Fruit fly (Drosophila melanogaster) whole organism, pupa: Measurements from ENCODE around the gene CG33494.
A peak's percentile ranks its signal among the peaks of the same experiment; 100 is the strongest.

Experiments used
- EcR ChIP-seq: fragments of 200-800 bp; sonication (Bioruptor generic); optimal IDR thresholded peaks from 3 replicates; lab custom pipeline; 2019; ENCODE audit warnings: missing biosample characterization, missing genetic modification characterization, mild to moderate bottlenecking, moderate library complexity, missing genetic modification reagents
- rn ChIP-seq: fragments of 200-800 bp; sonication (Bioruptor generic); IDR thresholded peaks from 2 replicates; pipeline ENCODE4 v1.3.6; 2022; ENCODE audit warnings: missing biosample characterization, missing genetic modification characterization

DNA sequence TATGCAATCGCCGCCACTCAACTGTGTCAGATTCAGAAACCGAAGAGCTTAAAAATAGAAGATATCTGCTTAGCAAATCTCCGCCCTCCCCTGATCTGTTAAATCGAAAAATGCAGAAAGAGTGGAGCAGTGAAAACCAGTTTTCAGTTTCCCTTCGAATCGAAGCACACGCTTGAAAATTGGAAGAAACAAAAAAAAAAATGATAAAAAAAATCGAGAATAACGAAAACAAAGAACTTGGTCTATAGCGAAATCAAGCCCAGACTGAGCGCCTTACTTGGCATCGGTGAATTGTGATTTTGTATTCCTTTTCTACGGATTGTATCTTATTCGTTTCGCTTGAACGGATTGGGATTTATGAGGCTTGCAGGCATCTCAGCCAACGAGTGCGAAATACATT lies 34.3 kb upstream of the CG33494 start:
- TF ChIP-seq EcR (GFP tag; lab: Kevin White, UChicago) = peak; percentile 36
- no peak for TF ChIP-seq rn (GFP tag; lab: Robert Waterston, UW)
